Worm (Caenorhabditis elegans) whole organism, L4/young adult: ENCODE results near the gene mtm-9.

ENCODE experiments used
- W03F9.2 ChIP-seq: fragments of 150-350 bp; optimal IDR thresholded peaks from 2 replicates; lab custom pipeline; 2014; ENCODE audit warnings: missing biosample characterization, missing genetic modification characterization
- him-1 ChIP-seq: sonication (generic microtip); optimal IDR thresholded peaks from 2 replicates; lab custom pipeline; 2016; ENCODE audit warnings: missing genotype, missing genetic modification reagents, missing genetic modification characterization, missing compliant biosample characterization

DNA sequence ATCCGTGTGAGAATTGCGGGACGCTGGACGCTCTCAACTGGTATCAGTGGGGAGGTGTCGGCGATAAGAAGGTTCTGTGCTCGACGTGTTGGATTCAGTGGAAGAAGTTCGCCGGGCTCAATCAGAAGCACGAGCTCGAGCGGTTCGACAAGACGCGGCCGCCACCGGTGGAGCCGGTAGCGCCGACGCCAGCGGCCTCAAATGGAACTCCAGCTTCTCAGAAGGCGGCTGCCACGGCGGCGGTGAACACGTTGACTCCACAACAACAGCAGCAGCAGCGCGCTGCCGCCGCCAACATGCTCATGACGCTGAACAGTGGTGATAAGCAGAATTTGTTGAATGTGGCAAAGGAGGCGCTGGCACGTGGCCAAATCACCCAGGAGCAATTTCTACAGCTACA is 36.5 kb upstream of the mtm-9 start:
- no peak for TF ChIP-seq him-1 (tag; lab: Kevin White, UChicago)
- TF ChIP-seq W03F9.2: no peak
